Worm (Caenorhabditis elegans) whole organism, mixed stage, embryonic: ENCODE measurements around the gene pyp-1.

ENCODE experiments used
- ceh-83 ChIP-seq: fragments of 200-800 bp; sonication (Bioruptor generic); optimal IDR thresholded peaks from 2 replicates; lab custom pipeline; 2018; ENCODE audit warnings: mild to moderate bottlenecking, missing genetic modification characterization, missing compliant biosample characterization
- drap-1 ChIP-seq: fragments of 200-800 bp; sonication (Bioruptor generic); optimal IDR thresholded peaks from 3 replicates; lab custom pipeline; 2018; ENCODE audit warnings: mild to moderate bottlenecking, missing genetic modification characterization, missing compliant biosample characterization
- elt-1 ChIP-seq: sonication (generic microtip); optimal IDR thresholded peaks from 2 replicates; lab custom pipeline; 2017; ENCODE audit warnings: missing genetic modification characterization, mild to moderate bottlenecking, missing compliant biosample characterization, antibody characterized with exemption, moderate library complexity, borderline replicate concordance; ENCODE audit not compliant: insufficient read depth
- lsy-2 ChIP-seq: fragments of 150-350 bp; optimal IDR thresholded peaks from 2 replicates; lab custom pipeline; 2014; ENCODE audit warnings: missing biosample characterization, missing genetic modification characterization
- mep-1 ChIP-seq: fragments of 150-350 bp; optimal IDR thresholded peaks from 2 replicates; lab custom pipeline; 2017; ENCODE audit warnings: missing biosample characterization, missing genetic modification reagents, missing genetic modification characterization, inconsistent platforms
- nhr-237 ChIP-seq: fragments of 150-350 bp; optimal IDR thresholded peaks from 2 replicates; lab custom pipeline; 2014; ENCODE audit warnings: missing biosample characterization, missing genetic modification characterization
- nhr-28 ChIP-seq: fragments of 150-350 bp; optimal IDR thresholded peaks from 2 replicates; lab custom pipeline; 2014; ENCODE audit warnings: missing biosample characterization, missing genetic modification characterization
- nhr-76 ChIP-seq: sonication (generic microtip); optimal IDR thresholded peaks from 2 replicates; lab custom pipeline; 2017; ENCODE audit warnings: missing biosample characterization, missing genetic modification characterization
- snpc-4 ChIP-seq: fragments of 150-350 bp; optimal IDR thresholded peaks from 2 replicates; lab custom pipeline; 2014; ENCODE audit warnings: missing biosample characterization, missing genetic modification characterization
- unc-39 ChIP-seq: fragments of 150-350 bp; optimal IDR thresholded peaks from 2 replicates; lab custom pipeline; 2014; ENCODE audit warnings: missing biosample characterization, missing genetic modification characterization
- unc-62 ChIP-seq: fragments of 150-350 bp; optimal IDR thresholded peaks from 2 replicates; lab custom pipeline; 2014; ENCODE audit warnings: missing biosample characterization, missing genetic modification reagents, missing genetic modification characterization
- zip-8 ChIP-seq: fragments of 150-350 bp; optimal IDR thresholded peaks from 2 replicates; lab custom pipeline; 2014; ENCODE audit warnings: missing biosample characterization, missing genetic modification characterization
- ztf-11 ChIP-seq: fragments of 150-350 bp; optimal IDR thresholded peaks from 2 replicates; lab custom pipeline; 2014; ENCODE audit warnings: missing biosample characterization, missing genetic modification characterization

DNA sequence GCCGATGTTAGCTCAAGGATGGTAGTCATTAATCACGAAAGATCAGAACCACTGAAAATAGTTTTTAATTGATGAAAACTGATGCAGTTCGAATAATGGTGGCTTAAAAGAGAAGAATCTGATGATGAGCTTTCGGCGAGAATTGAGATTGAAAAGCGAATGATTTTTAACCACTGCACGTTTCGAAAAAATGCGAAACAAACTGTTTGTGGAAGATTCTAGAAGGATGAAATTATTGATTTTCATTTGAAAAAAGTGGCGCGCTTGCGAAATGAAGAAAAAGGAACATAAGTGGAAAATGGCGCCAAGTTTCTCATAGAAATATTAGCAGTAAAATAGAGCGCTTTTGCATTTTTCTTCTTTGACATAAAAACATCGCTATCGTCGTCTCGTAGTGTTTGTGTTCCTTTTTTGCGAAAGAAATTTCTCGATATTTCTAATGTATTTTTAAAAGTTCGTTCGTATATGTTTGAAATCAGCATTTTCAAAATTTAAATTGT, 3.8 kb downstream of the pyp-1 start, which contains the start of gene uba-1:
- no peak for TF ChIP-seq unc-39 (tag; lab: Kevin White, UChicago)
- no peak for TF ChIP-seq ztf-11
- no peak for TF ChIP-seq zip-8 (tag; lab: Kevin White, UChicago)
- no peak for TF ChIP-seq ceh-83 (GFP tag; lab: Kevin White, UChicago)
- no peak for TF ChIP-seq nhr-28 (tag; lab: Kevin White, UChicago)
- TF ChIP-seq nhr-237 (tag; lab: Kevin White, UChicago), result no peak
- no peak for TF ChIP-seq unc-62 (GFP tag; lab: Kevin White, UChicago)
- no peak for TF ChIP-seq lsy-2 (tag; lab: Kevin White, UChicago)
- no peak for TF ChIP-seq nhr-76
- TF ChIP-seq snpc-4 (tag; lab: Kevin White, UChicago), result no peak
- no peak for TF ChIP-seq drap-1 (GFP tag; lab: Kevin White, UChicago)
- TF ChIP-seq elt-1, result no peak
- TF ChIP-seq mep-1, result no peak
